Worm (Caenorhabditis elegans): ENCODE data around the gene pals-23.
A peak's percentile ranks its signal among the peaks of the same experiment; 100 is the strongest.

The pals-23 gene

DNA sequence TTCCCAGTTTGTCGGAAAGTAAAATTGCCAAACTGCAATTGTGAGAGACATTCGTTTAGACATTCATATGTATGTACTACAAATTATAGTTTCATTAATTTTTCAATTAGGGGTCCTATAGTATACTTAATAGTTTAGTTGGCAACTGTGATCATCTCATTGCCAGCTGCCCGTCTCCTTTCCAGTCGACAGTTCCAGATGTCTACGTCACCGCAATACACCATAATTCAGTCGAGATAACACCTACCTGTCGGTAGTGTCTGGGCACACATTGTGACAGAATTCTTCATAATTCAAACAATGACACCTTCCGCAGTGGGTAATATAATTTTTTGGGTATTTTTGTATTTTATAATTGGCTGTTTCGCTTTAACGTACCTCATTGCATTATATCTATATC lies 48.9 kb downstream of the pals-23 start, which contains the start of gene F40G9.19:
F40G9.19 (plus strand) TSS at position 301 of the 400 bp plus-strand sequence.
- TF ChIP-seq aha-1 (tag) (peak; percentile 31), dmd-8 (GFP tag; IDR thresholded peaks at IDR 0.05) (no peak)

DNA sequence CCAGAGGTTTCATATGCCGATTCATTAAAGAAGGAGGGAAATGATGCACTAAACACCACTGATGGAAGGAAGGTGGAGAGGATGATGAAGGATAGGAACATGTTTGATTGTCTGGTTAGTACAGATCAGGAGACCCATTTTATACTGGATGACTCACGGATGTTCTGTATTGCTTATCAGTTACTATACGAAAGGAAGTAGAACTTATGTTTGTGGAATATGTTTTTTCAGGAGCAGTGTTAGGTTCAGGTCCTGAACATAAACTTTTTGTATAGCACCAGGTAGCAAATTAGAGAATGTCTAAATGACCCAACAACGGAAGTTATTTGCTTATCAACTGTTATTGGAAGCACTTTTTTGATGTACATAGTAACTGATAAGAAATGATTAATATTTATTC lies 51.2 kb downstream of the pals-23 start, which contains the start of gene clec-148:
clec-148 (minus strand) TSS at position 101 of the 400 bp plus-strand sequence.
- TF ChIP-seq pha-4 (GFP tag; IDR thresholded peaks at IDR 0.05) = no peak
- TF ChIP-seq pha-4 (tag; optimal IDR thresholded peaks at IDR 0.05) = no peak
- no peak for TF ChIP-seq lin-38 (GFP tag; IDR thresholded peaks at IDR 0.05)
- TF ChIP-seq unc-39 (tag; optimal IDR thresholded peaks at IDR 0.05) = no peak
- TF ChIP-seq hlh-11 (tag; optimal IDR thresholded peaks at IDR 0.05) = no peak
- no peak for TF ChIP-seq ceh-44 (GFP tag; IDR thresholded peaks at IDR 0.05)
- TF ChIP-seq spr-3 (GFP tag; optimal IDR thresholded peaks at IDR 0.05) = no peak
- peak in 1 of 2 experiments; percentile 66 for TF ChIP-seq unc-62 (GFP tag; optimal IDR thresholded peaks at IDR 0.05 in 1 of 2)
- no peak for TF ChIP-seq unc-62 (tag; optimal IDR thresholded peaks at IDR 0.05)
- no peak for TF ChIP-seq daf-19 (GFP tag; conservative IDR thresholded peaks at IDR 0.05)
- no peak for TF ChIP-seq dpl-1 (GFP tag; optimal IDR thresholded peaks at IDR 0.05)
- TF ChIP-seq cey-2 (tag; optimal IDR thresholded peaks at IDR 0.05; ENCODE audit: borderline replicate concordance, insufficient read depth) = no peak
- TF ChIP-seq pqm-1 (tag; optimal IDR thresholded peaks at IDR 0.05) = peak; percentile 18
- TF ChIP-seq spr-1 (tag; optimal IDR thresholded peaks at IDR 0.05) = no peak
